Worm (Caenorhabditis elegans) whole organism, late embryonic: Measurements from ENCODE around the gene C36C5.15.

Experiments used
- C08G9.2 ChIP-seq: sonication (generic microtip); optimal IDR thresholded peaks from 2 replicates; lab custom pipeline; 2016; ENCODE audit warnings: mild to moderate bottlenecking, missing genetic modification characterization, moderate library complexity, missing compliant biosample characterization
- C38D4.7 ChIP-seq: fragments of 200-800 bp; sonication (Bioruptor generic); optimal IDR thresholded peaks from 2 replicates; lab custom pipeline; 2018; ENCODE audit warnings: mild to moderate bottlenecking, missing genetic modification characterization, moderate library complexity, missing compliant biosample characterization
- K02D7.2 ChIP-seq: sonication (generic microtip); optimal IDR thresholded peaks from 2 replicates; lab custom pipeline; 2017; ENCODE audit warnings: mild to moderate bottlenecking, missing genetic modification characterization, missing compliant biosample characterization
- K09A11.1 ChIP-seq: sonication (generic microtip); optimal IDR thresholded peaks from 2 replicates; lab custom pipeline; 2017; ENCODE audit warnings: antibody characterized with exemption, mild to moderate bottlenecking, missing genetic modification characterization, missing compliant biosample characterization; ENCODE audit not compliant: insufficient read depth
- ahr-1 ChIP-seq: sonication (generic microtip); optimal IDR thresholded peaks from 2 replicates; lab custom pipeline; 2016; ENCODE audit warnings: missing genetic modification characterization, missing compliant biosample characterization
- ceh-14 ChIP-seq: sonication (generic microtip); optimal IDR thresholded peaks from 2 replicates; lab custom pipeline; 2016; ENCODE audit warnings: missing genotype, missing genetic modification characterization, missing compliant biosample characterization
- ceh-24 ChIP-seq: sonication (generic microtip); optimal IDR thresholded peaks from 2 replicates; lab custom pipeline; 2016; ENCODE audit warnings: mild to moderate bottlenecking, missing genetic modification characterization, missing compliant biosample characterization
- ceh-31 ChIP-seq: sonication (generic microtip); optimal IDR thresholded peaks from 2 replicates; lab custom pipeline; 2016; ENCODE audit warnings: missing genetic modification characterization, missing compliant biosample characterization
- ceh-45 ChIP-seq: fragments of 200-800 bp; sonication (Bioruptor generic); IDR thresholded peaks from 2 replicates; pipeline ENCODE4 v1.3.6; 2022; ENCODE audit warnings: missing genetic modification reagents, missing genetic modification characterization, missing compliant biosample characterization
- ceh-48 ChIP-seq: sonication (generic microtip); optimal IDR thresholded peaks from 2 replicates; lab custom pipeline; 2016; ENCODE audit warnings: missing genetic modification characterization, inconsistent platforms, missing compliant biosample characterization
- ceh-9 ChIP-seq: sonication (generic microtip); optimal IDR thresholded peaks from 2 replicates; lab custom pipeline; 2016; ENCODE audit warnings: mild to moderate bottlenecking, missing genetic modification characterization, inconsistent platforms, missing compliant biosample characterization
- che-1 ChIP-seq: sonication (generic microtip); optimal IDR thresholded peaks from 2 replicates; lab custom pipeline; 2016; ENCODE audit warnings: mild to moderate bottlenecking, missing genetic modification characterization, missing compliant biosample characterization
- dve-1 ChIP-seq: sonication (generic microtip); optimal IDR thresholded peaks from 2 replicates; lab custom pipeline; 2017; ENCODE audit warnings: antibody characterized with exemption, mild to moderate bottlenecking, missing genetic modification characterization, missing compliant biosample characterization
- elt-4 ChIP-seq: sonication (generic microtip); optimal IDR thresholded peaks from 2 replicates; lab custom pipeline; 2016; ENCODE audit warnings: missing genetic modification characterization, missing compliant biosample characterization
- ets-4 ChIP-seq: sonication (generic microtip); optimal IDR thresholded peaks from 2 replicates; lab custom pipeline; 2016; ENCODE audit warnings: missing genetic modification characterization, missing compliant biosample characterization
- fkh-10 ChIP-seq: fragments of 150-350 bp; optimal IDR thresholded peaks from 2 replicates; lab custom pipeline; 2014; ENCODE audit warnings: missing biosample characterization, missing genetic modification reagents, missing genetic modification characterization
- fkh-6 ChIP-seq: sonication (generic microtip); optimal IDR thresholded peaks from 2 replicates; lab custom pipeline; 2016; ENCODE audit warnings: missing genetic modification characterization, missing compliant biosample characterization
- gmeb-2 ChIP-seq: sonication (generic microtip); optimal IDR thresholded peaks from 2 replicates; lab custom pipeline; 2016; ENCODE audit warnings: missing genetic modification characterization, inconsistent platforms, missing compliant biosample characterization
- hlh-13 ChIP-seq: fragments of 200-800 bp; sonication (Bioruptor generic); optimal IDR thresholded peaks from 2 replicates; lab custom pipeline; 2018; ENCODE audit warnings: mild to moderate bottlenecking, missing genetic modification characterization, missing compliant biosample characterization
- hlh-15 ChIP-seq: sonication (generic microtip); optimal IDR thresholded peaks from 2 replicates; lab custom pipeline; 2016; ENCODE audit warnings: missing genetic modification characterization, missing compliant biosample characterization
- hlh-30 ChIP-seq: sonication (generic microtip); optimal IDR thresholded peaks from 2 replicates; lab custom pipeline; 2017; ENCODE audit warnings: antibody characterized with exemption, missing genetic modification characterization, missing compliant biosample characterization; ENCODE audit not compliant: insufficient read depth
- hlh-6 ChIP-seq: sonication (generic microtip); optimal IDR thresholded peaks from 2 replicates; lab custom pipeline; 2016; ENCODE audit warnings: missing genotype, missing genetic modification characterization, missing compliant biosample characterization
- lin-11 ChIP-seq: fragments of 200-800 bp; sonication (Bioruptor generic); optimal IDR thresholded peaks from 2 replicates; lab custom pipeline; 2018; ENCODE audit warnings: mild to moderate bottlenecking, missing genetic modification characterization, missing compliant biosample characterization
- mec-3 ChIP-seq: sonication (generic microtip); optimal IDR thresholded peaks from 2 replicates; lab custom pipeline; 2016; ENCODE audit warnings: borderline replicate concordance, missing genetic modification characterization, missing compliant biosample characterization
- nfya-1 ChIP-seq: sonication (generic microtip); optimal IDR thresholded peaks from 2 replicates; lab custom pipeline; 2017; ENCODE audit warnings: missing genetic modification characterization, mild to moderate bottlenecking, missing compliant biosample characterization, antibody characterized with exemption, moderate library complexity
- nhr-11 ChIP-seq: fragments of 150-350 bp; optimal IDR thresholded peaks from 2 replicates; lab custom pipeline; 2014; ENCODE audit warnings: missing biosample characterization, missing genetic modification characterization
- nhr-232 ChIP-seq: sonication (generic microtip); optimal IDR thresholded peaks from 2 replicates; lab custom pipeline; 2016; ENCODE audit warnings: missing genetic modification characterization, missing compliant biosample characterization
- npax-4 ChIP-seq: sonication (generic microtip); optimal IDR thresholded peaks from 2 replicates; lab custom pipeline; 2016; ENCODE audit warnings: missing genetic modification characterization, missing compliant biosample characterization
- odd-2 ChIP-seq: sonication (generic microtip); optimal IDR thresholded peaks from 2 replicates; lab custom pipeline; 2017; ENCODE audit warnings: antibody characterized with exemption, mild to moderate bottlenecking, missing genetic modification characterization, missing compliant biosample characterization
- pag-3 ChIP-seq: sonication (generic microtip); optimal IDR thresholded peaks from 2 replicates; lab custom pipeline; 2016; ENCODE audit warnings: missing compliant biosample characterization, missing genetic modification characterization, borderline replicate concordance
- pat-9 ChIP-seq: fragments of 200-800 bp; sonication (Bioruptor generic); optimal IDR thresholded peaks from 2 replicates; lab custom pipeline; 2018; ENCODE audit warnings: mild to moderate bottlenecking, missing genetic modification characterization, moderate library complexity, missing compliant biosample characterization
- pax-1 ChIP-seq: fragments of 150-350 bp; optimal IDR thresholded peaks from 2 replicates; lab custom pipeline; 2014; ENCODE audit warnings: missing biosample characterization, missing genetic modification characterization
- pha-2 ChIP-seq: sonication (generic microtip); optimal IDR thresholded peaks from 2 replicates; lab custom pipeline; 2017; ENCODE audit warnings: mild to moderate bottlenecking, missing genetic modification characterization, missing compliant biosample characterization
- pha-4 ChIP-seq: fragments of 150-350 bp; optimal IDR thresholded peaks from 2 replicates; lab custom pipeline; 2018; ENCODE audit warnings: missing biosample characterization, missing genetic modification reagents, missing genetic modification characterization
- pqm-1 ChIP-seq: sonication (generic microtip); optimal IDR thresholded peaks from 2 replicates; lab custom pipeline; 2016; ENCODE audit warnings: missing genetic modification characterization, missing compliant biosample characterization
- pros-1 ChIP-seq: fragments of 150-350 bp; optimal IDR thresholded peaks from 2 replicates; lab custom pipeline; 2014; ENCODE audit warnings: missing biosample characterization, missing genetic modification reagents, missing genetic modification characterization
- sox-2 ChIP-seq: fragments of 200-800 bp; sonication (Bioruptor generic); IDR thresholded peaks from 2 replicates; pipeline ENCODE4 v1.3.6; 2022; ENCODE audit warnings: missing genetic modification reagents, missing genetic modification characterization, missing compliant biosample characterization
- sox-4 ChIP-seq: sonication (generic microtip); optimal IDR thresholded peaks from 2 replicates; lab custom pipeline; 2017; ENCODE audit warnings: mild to moderate bottlenecking, missing genetic modification characterization, inconsistent platforms, missing compliant biosample characterization
- ttx-3 ChIP-seq: sonication (generic microtip); optimal IDR thresholded peaks from 2 replicates; lab custom pipeline; 2016; ENCODE audit warnings: missing genetic modification reagents, missing genetic modification characterization, missing compliant biosample characterization
- unc-3 ChIP-seq, 2 experiments: fragments of 200-800 bp in 1 of 2; sonication (Bioruptor generic) in 1 of 2; sonication (generic microtip) in 1 of 2; conservative IDR thresholded peaks in 1 of 2; optimal IDR thresholded peaks in 1 of 2; 2 replicates each; pipeline versions ENCODE4 v1.3.6 to Lab custom; 2016 to 2022; ENCODE audit warnings: missing compliant biosample characterization in 2 of 2, missing genetic modification characterization in 2 of 2, missing genetic modification reagents in 1 of 2
- unc-42 ChIP-seq: sonication (generic microtip); optimal IDR thresholded peaks from 2 replicates; lab custom pipeline; 2016; ENCODE audit warnings: missing genotype, missing genetic modification characterization, missing compliant biosample characterization
- unc-55 ChIP-seq: sonication (generic microtip); optimal IDR thresholded peaks from 2 replicates; lab custom pipeline; 2017; ENCODE audit warnings: missing biosample characterization, missing genetic modification reagents, missing genetic modification characterization

Gene C36C5.15

ce11 chrV:3158379-3158778 lies 10.2 kb downstream of the C36C5.15 start:
- TF ChIP-seq che-1, result no peak
- TF ChIP-seq K09A11.1 (tag; lab: Kevin White, UChicago), result no peak
- TF ChIP-seq nhr-232 (tag; lab: Kevin White, UChicago), result no peak
- no peak for TF ChIP-seq K02D7.2
- TF ChIP-seq unc-3 (GFP tag; conservative IDR thresholded peaks at IDR 0.05; lab: Robert Waterston, UW), result no peak
- no peak for TF ChIP-seq unc-3 (tag; optimal IDR thresholded peaks at IDR 0.05; lab: Kevin White, UChicago)
- no peak for TF ChIP-seq ahr-1 (tag; lab: Kevin White, UChicago)
- TF ChIP-seq ceh-48 (tag; lab: Kevin White, UChicago), result no peak
- TF ChIP-seq pag-3, result no peak
- no peak for TF ChIP-seq unc-42 (tag; lab: Kevin White, UChicago)
- TF ChIP-seq fkh-6 (tag; lab: Kevin White, UChicago), result no peak
- TF ChIP-seq lin-11 (tag; lab: Kevin White, UChicago), result no peak
- no peak for TF ChIP-seq pqm-1 (tag; lab: Kevin White, UChicago)
- TF ChIP-seq ceh-31, result no peak
- TF ChIP-seq pha-2 (tag; lab: Kevin White, UChicago), result no peak

ce11 chrV:3156786-3157185 lies 11.8 kb downstream of the C36C5.15 start, which contains the start of gene exh-1:
Gene exh-1 (plus strand): TSS chrV:3157086.
- no peak for TF ChIP-seq elt-4
- no peak for TF ChIP-seq C38D4.7 (GFP tag; lab: Kevin White, UChicago)
- no peak for TF ChIP-seq sox-2 (GFP tag; lab: Robert Waterston, UW)

ce11 chrV:3155072-3155471 lies 13.5 kb downstream of the C36C5.15 start, which contains the start of gene srab-7:
Gene srab-7 (minus strand): TSS chrV:3155172.
- TF ChIP-seq ceh-9, result no peak
- TF ChIP-seq ceh-31, result no peak
- TF ChIP-seq pqm-1 (tag; lab: Kevin White, UChicago), result no peak
- TF ChIP-seq hlh-6 (tag; lab: Kevin White, UChicago), result no peak
- TF ChIP-seq dve-1 (tag; lab: Kevin White, UChicago), result no peak
- TF ChIP-seq ceh-45, result no peak
- TF ChIP-seq ceh-14 (tag; lab: Kevin White, UChicago), result no peak
- TF ChIP-seq C08G9.2 (tag; lab: Kevin White, UChicago), result no peak
- TF ChIP-seq ttx-3 (tag; lab: Kevin White, UChicago), result no peak
- no peak for TF ChIP-seq hlh-13 (GFP tag; lab: Kevin White, UChicago)
- no peak for TF ChIP-seq npax-4 (tag; lab: Kevin White, UChicago)
- TF ChIP-seq unc-55 (GFP tag; lab: Kevin White, UChicago), result no peak
- TF ChIP-seq ceh-24 (tag; lab: Kevin White, UChicago), result no peak
- TF ChIP-seq hlh-30 (tag; lab: Kevin White, UChicago), result no peak
- TF ChIP-seq elt-4, result no peak
- TF ChIP-seq, all 69 proteins: peak for 0

- TF ChIP-seq nhr-11 (no peak), pat-9 (no peak), C08G9.2 (tag; lab: Kevin White, UChicago) (no peak), pqm-1 (tag; lab: Kevin White, UChicago) (no peak), pros-1 (tag; lab: Kevin White, UChicago) (no peak), odd-2 (tag; lab: Kevin White, UChicago) (no peak), sox-4 (no peak), pax-1 (tag; lab: Kevin White, UChicago) (no peak), ets-4 (tag; lab: Kevin White, UChicago) (no peak), gmeb-2 (tag; lab: Kevin White, UChicago) (no peak), unc-3 (GFP tag; conservative IDR thresholded peaks at IDR 0.05; lab: Robert Waterston, UW) (no peak), unc-3 (tag; optimal IDR thresholded peaks at IDR 0.05; lab: Kevin White, UChicago) (no peak), nfya-1 (tag; lab: Kevin White, UChicago) (no peak), fkh-10 (GFP tag; lab: Kevin White, UChicago) (no peak), hlh-15 (no peak), ttx-3 (tag; lab: Kevin White, UChicago) (no peak), ceh-24 (tag; lab: Kevin White, UChicago) (no peak), pha-4 (no peak), mec-3 (no peak)
Observed at ce11 chrV:3151862-3152261, 16.7 kb downstream of the C36C5.15 start, which contains the start of gene srab-6. Gene srab-6 (minus strand): TSS chrV:3151962.
